Worm (Caenorhabditis elegans): Measurements from ENCODE around the gene fkh-3.
"Not testable (repeated sequence)": the region's sequence is repeated elsewhere in the genome, so short reads cannot be mapped to it uniquely, and the experiment has no call there.

The fkh-3 gene

DNA sequence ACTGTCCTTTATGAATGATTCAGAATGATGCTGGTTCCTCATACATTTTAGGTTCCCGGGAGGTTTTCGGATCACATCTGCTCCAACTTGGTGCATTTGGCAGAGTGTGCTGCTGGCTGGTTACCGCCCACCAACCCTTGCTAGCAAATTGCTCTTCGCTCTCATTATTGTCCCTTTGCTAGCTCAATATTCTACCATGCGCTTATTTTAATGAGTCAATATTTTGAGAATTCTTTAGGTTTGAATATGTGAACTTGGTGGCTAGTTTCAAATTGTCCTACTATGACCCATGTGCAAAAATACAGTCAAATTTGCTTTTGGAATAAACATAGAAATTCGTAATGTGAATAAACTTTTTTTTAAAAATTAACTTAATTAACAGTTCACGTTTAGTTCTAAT lies 11.9 kb upstream of the fkh-3 start:
- TF ChIP-seq sdc-2 (tag; optimal IDR thresholded peaks at IDR 0.05) (peak; percentile 93), K09A11.1 (tag; optimal IDR thresholded peaks at IDR 0.05; ENCODE audit: insufficient read depth) (no peak)

ce11 chrX:13431388-13431787 lies 8.1 kb upstream of the fkh-3 start, which contains the start of gene C29F7.10:
C29F7.10 (minus strand) TSS chrX:13431488.
- not testable (repeated sequence) for TF ChIP-seq ceh-48, che-1, pqm-1 (tag; optimal IDR thresholded peaks at IDR 0.05)

DNA sequence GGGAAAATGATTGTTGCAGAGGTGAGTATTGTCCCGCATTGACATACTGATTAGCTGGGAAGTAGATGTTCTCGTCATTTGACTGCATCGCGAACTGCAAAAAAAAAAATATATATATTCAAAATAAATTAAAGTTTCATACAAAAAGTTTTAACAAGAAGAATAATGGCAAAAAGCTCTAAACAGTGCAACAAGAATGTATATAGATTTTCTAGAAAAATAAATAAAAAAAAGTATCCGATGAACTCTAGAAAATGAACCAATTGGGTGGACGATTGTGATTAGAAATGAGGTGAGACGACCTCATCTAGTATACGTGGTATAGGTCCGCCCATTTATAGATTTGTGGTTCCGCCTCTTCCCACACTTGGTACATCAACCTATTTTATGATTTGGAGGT lies 5.5 kb upstream of the fkh-3 start, which contains the start of gene fkh-4:
Gene fkh-4, minus strand, starts transcription at position 101 of the 400 bp plus-strand sequence.
- TF ChIP-seq zip-5 (tag; optimal IDR thresholded peaks at IDR 0.05); dmd-4 (tag; optimal IDR thresholded peaks at IDR 0.05; ENCODE audit: borderline replicate concordance); tbx-2 (tag; optimal IDR thresholded peaks at IDR 0.05): not testable (repeated sequence)

DNA sequence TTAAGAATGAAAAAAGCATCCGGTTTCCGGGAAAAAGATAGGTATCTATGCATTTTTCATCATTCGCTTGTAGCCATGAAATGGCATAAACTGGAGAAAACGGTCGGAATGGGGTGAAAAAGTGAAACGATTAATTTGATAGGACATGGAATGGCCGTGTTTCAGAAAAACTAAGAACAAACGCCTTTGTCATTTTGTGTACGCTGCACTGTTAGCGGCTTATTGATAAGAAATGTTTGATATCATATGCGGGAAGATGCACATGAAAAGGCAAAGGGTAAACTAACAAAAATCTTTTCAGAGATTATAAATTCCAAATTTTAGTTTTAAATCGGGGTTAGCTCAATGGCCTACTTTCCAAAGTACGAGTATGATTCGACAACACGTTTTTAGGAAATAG lies 2.2 kb downstream of the fkh-3 start:
- TF ChIP-seq ceh-24 (tag; optimal IDR thresholded peaks at IDR 0.05): no peak
- TF ChIP-seq elt-2 (tag; optimal IDR thresholded peaks at IDR 0.05): peak; percentile 45
- TF ChIP-seq pros-1 (tag; optimal IDR thresholded peaks at IDR 0.05): no peak
- no peak for TF ChIP-seq pax-1 (tag; optimal IDR thresholded peaks at IDR 0.05)

DNA sequence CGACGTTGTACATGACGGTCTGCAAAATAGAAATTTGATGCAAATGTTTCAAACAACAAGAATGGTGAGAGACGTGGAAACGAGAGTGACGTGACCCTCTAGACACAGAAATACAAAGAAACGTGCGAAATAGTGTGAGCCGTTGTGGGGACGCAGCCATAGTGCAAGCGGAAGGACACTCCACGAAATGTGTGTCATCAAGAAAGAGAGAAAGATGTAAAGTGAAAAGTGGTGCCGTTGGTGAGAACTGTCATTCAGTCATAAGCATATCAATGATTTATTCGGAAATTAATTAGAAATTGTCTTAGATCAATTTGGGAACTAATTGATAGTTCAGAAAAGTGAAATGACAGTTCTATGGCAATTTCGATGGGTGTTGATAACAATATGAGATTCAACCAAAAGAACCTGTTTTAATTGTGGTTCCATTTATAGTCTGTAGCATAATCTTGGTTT lies 3.3 kb downstream of the fkh-3 start, which contains the start of gene C29F7.3:
Gene C29F7.3, minus strand, starts transcription at position 51 of the 456 bp plus-strand sequence.
- TF ChIP-seq K02D7.2 (tag; optimal IDR thresholded peaks at IDR 0.05): no peak
- TF ChIP-seq sox-2 (GFP tag; IDR thresholded peaks at IDR 0.05): no peak
- TF ChIP-seq ama-1 (optimal IDR thresholded peaks at IDR 0.05): no peak
- no peak for TF ChIP-seq syd-9 (tag; optimal IDR thresholded peaks at IDR 0.05)
- peak; percentile 44 for TF ChIP-seq tbx-2 (tag; optimal IDR thresholded peaks at IDR 0.05)
- no peak for TF ChIP-seq nhr-11 (tag; optimal IDR thresholded peaks at IDR 0.05)
- TF ChIP-seq unc-55 (GFP tag; optimal IDR thresholded peaks at IDR 0.05): peak; percentile 53
- no peak for TF ChIP-seq ceh-2 (tag; optimal IDR thresholded peaks at IDR 0.05)
- TF ChIP-seq pag-3 (tag; optimal IDR thresholded peaks at IDR 0.05; ENCODE audit: borderline replicate concordance): no peak
- no peak for TF ChIP-seq hlh-8 (tag; optimal IDR thresholded peaks at IDR 0.05)
- no peak for TF ChIP-seq Y22D7AL.16 (tag; optimal IDR thresholded peaks at IDR 0.05)
- no peak for TF ChIP-seq eyg-1 (tag; optimal IDR thresholded peaks at IDR 0.05)
- no peak for TF ChIP-seq ahr-1 (tag; optimal IDR thresholded peaks at IDR 0.05)
- no peak for TF ChIP-seq unc-3 (GFP tag; conservative IDR thresholded peaks at IDR 0.05)
- TF ChIP-seq unc-3 (tag; optimal IDR thresholded peaks at IDR 0.05): no peak
- TF ChIP-seq ref-2 (tag; optimal IDR thresholded peaks at IDR 0.05): peak; percentile 35
- TF ChIP-seq unc-42 (tag; optimal IDR thresholded peaks at IDR 0.05): no peak
- TF ChIP-seq ztf-16 (tag; optimal IDR thresholded peaks at IDR 0.05): no peak
- no peak for TF ChIP-seq elt-2 (tag; optimal IDR thresholded peaks at IDR 0.05)
- peak; percentile 49 for TF ChIP-seq ceh-31 (tag; optimal IDR thresholded peaks at IDR 0.05)
- peak; percentile 3 for TF ChIP-seq rnt-1 (tag; optimal IDR thresholded peaks at IDR 0.05)
- TF ChIP-seq ceh-14 (tag; optimal IDR thresholded peaks at IDR 0.05): no peak
- no peak for TF ChIP-seq pax-1 (tag; optimal IDR thresholded peaks at IDR 0.05)
- TF ChIP-seq F13H6.1 (tag; optimal IDR thresholded peaks at IDR 0.05): no peak
- no peak for TF ChIP-seq ceh-6 (GFP tag; optimal IDR thresholded peaks at IDR 0.05)
- no peak for TF ChIP-seq ceh-9 (tag; optimal IDR thresholded peaks at IDR 0.05)
- no peak for TF ChIP-seq fkh-10 (GFP tag; optimal IDR thresholded peaks at IDR 0.05)
- TF ChIP-seq elt-4 (tag; optimal IDR thresholded peaks at IDR 0.05): no peak
- TF ChIP-seq ceh-34 (tag; optimal IDR thresholded peaks at IDR 0.05): peak; percentile 41
- no peak for TF ChIP-seq hlh-15 (tag; optimal IDR thresholded peaks at IDR 0.05)
- TF ChIP-seq ttx-3 (tag; optimal IDR thresholded peaks at IDR 0.05): no peak
- peak; percentile 27 for TF ChIP-seq nfya-1 (tag; optimal IDR thresholded peaks at IDR 0.05)
- no peak for TF ChIP-seq hlh-13 (GFP tag; optimal IDR thresholded peaks at IDR 0.05)
- no peak for TF ChIP-seq T23F11.4 (GFP tag; optimal IDR thresholded peaks at IDR 0.05)
- TF ChIP-seq mec-3 (tag; optimal IDR thresholded peaks at IDR 0.05; ENCODE audit: borderline replicate concordance): no peak
- no peak for TF ChIP-seq madf-2 (tag; optimal IDR thresholded peaks at IDR 0.05)
- TF ChIP-seq ets-4 (tag; optimal IDR thresholded peaks at IDR 0.05): no peak
- TF ChIP-seq sdc-2 (tag; optimal IDR thresholded peaks at IDR 0.05): peak; percentile 54
